Fruit fly (Drosophila melanogaster): ENCODE data around the gene CG14983.
A peak's percentile ranks its signal among the peaks of the same experiment; 100 is the strongest.

The CG14983 gene

dm6 chr3L:3928205-3928942, 20.7 kb downstream of the CG14983 start (continued):
- TF ChIP-seq TFAM (GFP tag; optimal IDR thresholded peaks at IDR 0.05) (no peak), en (GFP tag; optimal IDR thresholded peaks at IDR 0.05) (peak; percentile 41), CG12104 (GFP tag; optimal IDR thresholded peaks at IDR 0.05) (peak; percentile 76), Lpt (GFP tag; optimal IDR thresholded peaks at IDR 0.05) (no peak), CG17186 (GFP tag; optimal IDR thresholded peaks at IDR 0.05) (no peak), CG12744 (GFP tag; optimal IDR thresholded peaks at IDR 0.05) (peak; percentile 77), CG34224 (GFP tag; IDR thresholded peaks at IDR 0.05; ENCODE audit: partially characterized antibody) (no peak), pho (GFP tag; optimal IDR thresholded peaks at IDR 0.05) (peak; percentile 94), Eip74EF (GFP tag; optimal IDR thresholded peaks at IDR 0.05) (peak in 1 of 2 experiments; percentile 37), pum (GFP tag; optimal IDR thresholded peaks at IDR 0.05) (peak; percentile 69), z (GFP tag; IDR thresholded peaks at IDR 0.05) (no peak), shn (GFP tag; optimal IDR thresholded peaks at IDR 0.05) (peak; percentile 55), Doc3 (GFP tag; IDR thresholded peaks at IDR 0.05; ENCODE audit: partially characterized antibody) (no peak), ato (GFP tag; IDR thresholded peaks at IDR 0.05; ENCODE audit: partially characterized antibody) (no peak), MBD-R2 (GFP tag; IDR thresholded peaks at IDR 0.05) (peak; percentile 83; the same call in 1 of the 2 replicates), Fer3 (tag; optimal IDR thresholded peaks at IDR 0.05) (peak; percentile 92), Scr (GFP tag; IDR thresholded peaks at IDR 0.05; ENCODE audit: partially characterized antibody) (no peak), CG3065 (GFP tag; optimal IDR thresholded peaks at IDR 0.05) (peak; percentile 32), HmgZ (tag; optimal IDR thresholded peaks at IDR 0.05) (peak; percentile 95), CG9437 (GFP tag; optimal IDR thresholded peaks at IDR 0.05) (peak; percentile 63), twi (tag; optimal IDR thresholded peaks at IDR 0.05) (no peak), phol (tag; optimal IDR thresholded peaks at IDR 0.05) (peak; percentile 64), CG11398 (GFP tag; optimal IDR thresholded peaks at IDR 0.05) (peak; percentile 73), sug (tag; optimal IDR thresholded peaks at IDR 0.05) (peak; percentile 86), CG13624 (GFP tag; optimal IDR thresholded peaks at IDR 0.05) (peak; percentile 95), C15 (GFP tag; IDR thresholded peaks at IDR 0.05) (peak; percentile 72; the same call in 1 of the 3 replicates), CG4854 (GFP tag; optimal IDR thresholded peaks at IDR 0.05) (peak; percentile 72), CG30403 (GFP tag; optimal IDR thresholded peaks at IDR 0.05) (peak; percentile 85), D (optimal IDR thresholded peaks at IDR 0.05) (no peak), D (GFP tag; optimal IDR thresholded peaks at IDR 0.05) (peak; percentile 40), ems (GFP tag; optimal IDR thresholded peaks at IDR 0.05) (peak; percentile 73), CG8944 (GFP tag; optimal IDR thresholded peaks at IDR 0.05) (peak; percentile 86), lilli (GFP tag; optimal IDR thresholded peaks at IDR 0.05) (peak; percentile 95), E2f1 (GFP tag; IDR thresholded peaks at IDR 0.05) (peak; percentile 75), Hr39 (optimal IDR thresholded peaks at IDR 0.05) (no peak), Xrp1 (GFP tag; IDR thresholded peaks at IDR 0.05) (peak; percentile 84), psq (GFP tag; optimal IDR thresholded peaks at IDR 0.05) (peak; percentile 38), Hr51 (GFP tag; optimal IDR thresholded peaks at IDR 0.05) (peak; percentile 76 to 86), dimm (GFP tag; IDR thresholded peaks at IDR 0.05) (peak; percentile 47; the same call in 1 of the 2 replicates), CG6791 (GFP tag; IDR thresholded peaks at IDR 0.05; ENCODE audit: partially characterized antibody) (no peak), Side (GFP tag; optimal IDR thresholded peaks at IDR 0.05) (peak; percentile 84), Optix (GFP tag; IDR thresholded peaks at IDR 0.05) (peak; percentile 77; the same call in 2 of the 3 replicates), CG11093 (GFP tag; IDR thresholded peaks at IDR 0.05) (peak; percentile 68; the same call in 2 of the 3 replicates), CG6175 (GFP tag; IDR thresholded peaks at IDR 0.05) (peak; percentile 86), CG12219 (GFP tag; optimal IDR thresholded peaks at IDR 0.05) (peak; percentile 86), rib (GFP tag; IDR thresholded peaks at IDR 0.05) (peak; percentile 94), CG14050 (GFP tag; IDR thresholded peaks at IDR 0.05) (peak; percentile 82), CG12659 (GFP tag; optimal IDR thresholded peaks at IDR 0.05) (peak; percentile 94), pzg (GFP tag; optimal IDR thresholded peaks at IDR 0.05) (peak; percentile 16), wdn (GFP tag; IDR thresholded peaks at IDR 0.05) (peak; percentile 91)
